Worm (Caenorhabditis elegans) whole organism, L4/young adult: Measurements from ENCODE around the gene T05H10.1.

Experiments
- dao-5 ChIP-seq: sonication (generic microtip); optimal IDR thresholded peaks from 2 replicates; lab custom pipeline; 2016; ENCODE audit warnings: missing genotype, missing genetic modification characterization, moderate library complexity, missing compliant biosample characterization
- him-1 ChIP-seq: sonication (generic microtip); optimal IDR thresholded peaks from 2 replicates; lab custom pipeline; 2016; ENCODE audit warnings: missing genotype, missing genetic modification reagents, missing genetic modification characterization, missing compliant biosample characterization

DNA sequence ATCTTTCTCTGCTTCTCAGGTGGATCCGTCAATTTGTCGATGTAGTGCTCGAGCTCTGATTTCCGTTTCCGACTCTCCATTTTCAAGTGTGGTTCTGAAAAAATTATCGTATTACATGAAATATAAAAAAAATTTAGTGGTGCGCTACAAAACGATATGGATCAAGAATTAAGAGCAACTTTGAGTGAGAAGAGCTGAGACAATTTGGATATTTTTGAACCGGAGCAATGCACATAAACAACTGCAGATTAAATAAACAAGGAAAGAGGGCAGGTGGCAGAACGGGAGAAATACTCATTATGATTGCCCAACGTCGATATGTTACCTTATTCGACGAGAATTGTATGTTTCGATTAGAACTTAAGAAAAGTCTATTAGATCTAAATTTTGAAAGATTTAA, 14.7 kb upstream of the T05H10.1 start, which contains the start of gene swsn-7:
- TF ChIP-seq him-1 (tag; lab: Kevin White, UChicago) (no peak), dao-5 (tag; lab: Kevin White, UChicago) (no peak)
